Worm (Caenorhabditis elegans): ENCODE measurements around the gene elks-1.

The elks-1 gene

DNA sequence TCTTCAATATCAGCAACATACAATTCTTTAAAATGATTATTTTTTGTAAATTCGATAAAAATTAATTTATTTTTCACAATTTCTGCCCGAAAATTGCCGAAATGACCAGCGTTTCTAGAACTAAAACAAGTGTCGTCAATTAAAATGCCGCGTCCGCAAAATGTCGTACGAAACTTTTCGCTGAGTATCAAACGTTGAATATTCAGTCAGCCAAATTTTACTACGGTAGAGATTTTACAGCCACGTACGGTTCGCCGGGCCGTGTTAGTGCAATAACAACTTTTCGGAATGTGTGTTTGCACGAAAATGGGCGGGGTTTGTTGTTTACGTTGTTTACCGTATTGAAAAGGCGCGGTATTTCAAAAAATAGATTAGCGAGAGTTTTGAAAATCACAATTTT is 36.5 kb downstream of the elks-1 start (continued):
- TF ChIP-seq lin-38 (GFP tag; IDR thresholded peaks at IDR 0.05) (peak; percentile 98), ZK337.2 (GFP tag; IDR thresholded peaks at IDR 0.05) (peak; percentile 82), dmd-9 (GFP tag; IDR thresholded peaks at IDR 0.05) (peak; percentile 97), spr-1 (tag; optimal IDR thresholded peaks at IDR 0.05) (peak; percentile 66), ceh-44 (GFP tag; IDR thresholded peaks at IDR 0.05) (0 out of 2 replicates have a peak, but pooled peaks have one; percentile 44), Y75B8A.6 (GFP tag; IDR thresholded peaks at IDR 0.05) (peak; percentile 83; the same call in 1 of the 2 replicates), dve-1 (tag; optimal IDR thresholded peaks at IDR 0.05; ENCODE audit: insufficient read depth) (peak; percentile 35), dpl-1 (GFP tag; optimal IDR thresholded peaks at IDR 0.05) (peak; percentile 56), unc-130 (GFP tag; optimal IDR thresholded peaks at IDR 0.05) (peak; percentile 51), mep-1 (tag; optimal IDR thresholded peaks at IDR 0.05) (peak; percentile 20), nhr-48 (tag; optimal IDR thresholded peaks at IDR 0.05) (peak; percentile 63), hmg-1.1 (GFP tag; IDR thresholded peaks at IDR 0.05) (peak; percentile 90), nhr-42 (GFP tag; IDR thresholded peaks at IDR 0.05) (peak; percentile 98), vab-7 (GFP tag; IDR thresholded peaks at IDR 0.05) (peak; percentile 77), snpc-1.2 (GFP tag; IDR thresholded peaks at IDR 0.05) (peak; percentile 88), mxl-2 (GFP tag; conservative IDR thresholded peaks at IDR 0.05) (0 out of 2 replicates have a peak, but pooled peaks have one; percentile 47), duxl-1 (tag; optimal IDR thresholded peaks at IDR 0.05; ENCODE audit: poor library complexity) (peak; percentile 64)

DNA sequence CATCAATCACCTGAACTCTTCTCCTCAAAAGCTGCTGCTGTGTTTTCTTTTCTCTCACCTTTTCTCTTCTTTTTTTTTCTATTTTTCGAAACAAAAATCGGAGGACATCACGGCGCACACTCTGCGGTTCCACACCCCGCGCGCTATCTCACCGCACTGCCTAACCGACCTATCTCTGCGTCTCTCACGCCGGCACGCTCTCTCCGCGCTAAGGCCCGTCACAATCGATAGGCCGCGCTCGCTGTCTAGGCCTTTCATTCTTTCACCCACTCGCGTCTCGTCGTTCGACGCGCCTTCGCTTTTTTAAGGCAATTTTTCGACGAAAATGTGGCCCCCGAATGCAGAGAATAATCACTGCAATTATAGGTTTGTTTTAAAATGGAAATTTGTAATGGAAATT is 38.6 kb downstream of the elks-1 start, which contains the start of gene zip-11:
Gene zip-11, plus strand, starts transcription at position 34 of the 400 bp plus-strand sequence.
- TF ChIP-seq ctbp-1 (GFP tag; IDR thresholded peaks at IDR 0.05): peak; percentile 56; the same call in 1 of the 2 replicates
- no peak for TF ChIP-seq ceh-32 (tag; optimal IDR thresholded peaks at IDR 0.05; ENCODE audit: poor library complexity)
- no peak for TF ChIP-seq F49E8.2 (tag; optimal IDR thresholded peaks at IDR 0.05; ENCODE audit: borderline replicate concordance)
- peak; percentile 40; the same call in 1 of the 2 replicates for TF ChIP-seq T26A8.4 (GFP tag; IDR thresholded peaks at IDR 0.05)
- TF ChIP-seq nhr-28 (tag; optimal IDR thresholded peaks at IDR 0.05): peak; percentile 50
- 0 out of 2 replicates have a peak, but pooled peaks have one; percentile 22 for TF ChIP-seq dmd-9 (GFP tag; IDR thresholded peaks at IDR 0.05)
- TF ChIP-seq Y5F2A.4 (GFP tag; optimal IDR thresholded peaks at IDR 0.05): no peak
- TF ChIP-seq daf-19 (GFP tag; conservative IDR thresholded peaks at IDR 0.05): no peak
- TF ChIP-seq spr-3 (GFP tag; optimal IDR thresholded peaks at IDR 0.05): peak; percentile 100
- TF ChIP-seq arid-1 (GFP tag; conservative IDR thresholded peaks at IDR 0.05): peak; percentile 54; the same call in 1 of the 2 replicates
- TF ChIP-seq nhr-11 (tag; optimal IDR thresholded peaks at IDR 0.05): peak; percentile 38
- TF ChIP-seq mxl-3 (GFP tag; optimal IDR thresholded peaks at IDR 0.05): peak; percentile 81
- TF ChIP-seq mes-2 (tag; optimal IDR thresholded peaks at IDR 0.05; ENCODE audit: poor library complexity, severe bottlenecking): peak; percentile 64
- no peak for TF ChIP-seq cey-2 (tag; optimal IDR thresholded peaks at IDR 0.05; ENCODE audit: borderline replicate concordance, insufficient read depth)
- TF ChIP-seq set-16 (GFP tag; IDR thresholded peaks at IDR 0.05): peak; percentile 92
- peak; percentile 73 for TF ChIP-seq egl-43 (GFP tag; IDR thresholded peaks at IDR 0.05)
- 0 out of 2 replicates have a peak, but pooled peaks have one; percentile 8 for TF ChIP-seq tra-1 (GFP tag; IDR thresholded peaks at IDR 0.05)
- 0 out of 2 replicates have a peak, but pooled peaks have one; percentile 10 for TF ChIP-seq F44E2.7 (GFP tag; IDR thresholded peaks at IDR 0.05)
- TF ChIP-seq spr-1 (tag; optimal IDR thresholded peaks at IDR 0.05): peak; percentile 97
- no peak for TF ChIP-seq daf-12 (tag; optimal IDR thresholded peaks at IDR 0.05)
- peak; percentile 62 for TF ChIP-seq nhr-48 (tag; optimal IDR thresholded peaks at IDR 0.05)
- TF ChIP-seq ceh-62 (tag; optimal IDR thresholded peaks at IDR 0.05): no peak
- TF ChIP-seq vab-7 (GFP tag; IDR thresholded peaks at IDR 0.05): 0 out of 2 replicates have a peak, but pooled peaks have one; percentile 29
- 0 out of 2 replicates have a peak, but pooled peaks have one; percentile 28 for TF ChIP-seq madf-9 (GFP tag; conservative IDR thresholded peaks at IDR 0.05)
- TF ChIP-seq lim-7 (GFP tag; IDR thresholded peaks at IDR 0.05): no peak
- peak; percentile 48 for TF ChIP-seq nhr-102 (tag; optimal IDR thresholded peaks at IDR 0.05)
- no peak for TF ChIP-seq dmd-8 (GFP tag; IDR thresholded peaks at IDR 0.05)
- TF ChIP-seq lin-1 (GFP tag; IDR thresholded peaks at IDR 0.05): 0 out of 2 replicates have a peak, but pooled peaks have one; percentile 25
- no peak for TF ChIP-seq daf-8 (GFP tag; IDR thresholded peaks at IDR 0.05)
- TF ChIP-seq unc-62 (GFP tag; optimal IDR thresholded peaks at IDR 0.05 in 1 of 2): peak in 1 of 2 experiments; percentile 63
- TF ChIP-seq unc-62 (tag; optimal IDR thresholded peaks at IDR 0.05): no peak
- TF ChIP-seq T20F7.1 (GFP tag; optimal IDR thresholded peaks at IDR 0.05): no peak
- no peak for TF ChIP-seq nhr-77 (tag; optimal IDR thresholded peaks at IDR 0.05)
- TF ChIP-seq pqm-1 (tag; optimal IDR thresholded peaks at IDR 0.05): no peak
- no peak for TF ChIP-seq ZK337.2 (GFP tag; IDR thresholded peaks at IDR 0.05)
- TF ChIP-seq duxl-1 (tag; optimal IDR thresholded peaks at IDR 0.05; ENCODE audit: poor library complexity): peak; percentile 51
- TF ChIP-seq ama-1 (optimal IDR thresholded peaks at IDR 0.05): no peak

All from whole organism, L4 larva.